Fruit fly (Drosophila melanogaster): ENCODE data around the gene RpS25.

DNA sequence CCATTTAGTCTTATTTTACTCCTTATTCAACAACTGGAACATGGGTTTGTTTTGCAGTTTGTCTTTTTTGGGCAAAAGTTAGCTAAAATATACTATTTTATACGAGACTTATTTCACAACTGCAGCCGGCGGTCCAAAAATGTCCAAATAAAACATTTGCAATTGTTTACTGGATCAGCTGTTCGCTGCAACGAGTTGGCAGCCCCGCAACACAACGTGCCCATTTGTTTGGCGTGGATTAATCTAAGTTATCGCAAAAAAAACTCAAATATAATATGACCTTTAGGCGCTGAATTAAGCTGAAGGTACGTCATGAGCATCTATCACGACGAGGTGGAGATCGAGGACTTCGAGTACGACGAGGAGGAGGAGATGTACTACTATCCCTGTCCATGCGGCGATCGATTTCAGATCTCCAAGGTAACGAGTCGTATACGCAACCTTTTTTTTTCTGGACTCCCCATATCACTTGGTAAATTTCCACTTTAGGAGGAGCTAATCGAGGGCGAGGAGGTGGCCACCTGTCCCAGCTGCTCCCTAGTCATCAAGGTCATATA, 15.7 kb upstream of the RpS25 start, which contains the start of the genes CG17187 and Dph3:
- no peak for TF ChIP-seq psq (optimal IDR thresholded peaks at IDR 0.05)
- TF ChIP-seq ttk (optimal IDR thresholded peaks at IDR 0.05), result no peak
- TF ChIP-seq Myc (optimal IDR thresholded peaks at IDR 0.05), result no peak
- no peak for TF ChIP-seq insv (optimal IDR thresholded peaks at IDR 0.05)
- no peak for TF ChIP-seq h (optimal IDR thresholded peaks at IDR 0.05)
- no peak for TF ChIP-seq Sin3A (optimal IDR thresholded peaks at IDR 0.05)
